Fruit fly (Drosophila melanogaster): ENCODE results near the gene Lk.
A peak's percentile ranks its signal among the peaks of the same experiment; 100 is the strongest.

Gene Lk

dm6 chr3L:14550839-14551415, 9.6 kb downstream of the Lk start, which contains the start of gene Gbs-70E (continued):
- peak; percentile 67 for TF ChIP-seq CG30431 (GFP tag; optimal IDR thresholded peaks at IDR 0.05)
- TF ChIP-seq tup (GFP tag; optimal IDR thresholded peaks at IDR 0.05), result peak; percentile 27
- peak; percentile 70; the same call in 2 of the 3 replicates for TF ChIP-seq CG6175 (GFP tag; IDR thresholded peaks at IDR 0.05)
- peak; percentile 78 for TF ChIP-seq CG1647 (GFP tag; optimal IDR thresholded peaks at IDR 0.05)
- peak; percentile 86 for TF ChIP-seq disco-r (GFP tag; optimal IDR thresholded peaks at IDR 0.05)
- TF ChIP-seq CG7271 (tag; optimal IDR thresholded peaks at IDR 0.05), result peak; percentile 75
- peak; percentile 84; the same call in 1 of the 2 replicates for TF ChIP-seq CG14667 (GFP tag; IDR thresholded peaks at IDR 0.05)
- TF ChIP-seq CG18619 (GFP tag; optimal IDR thresholded peaks at IDR 0.05), result peak; percentile 90
- TF ChIP-seq da (GFP tag; optimal IDR thresholded peaks at IDR 0.05), result peak; percentile 85
- TF ChIP-seq gcm (GFP tag; optimal IDR thresholded peaks at IDR 0.05), result peak; percentile 94
- no peak for TF ChIP-seq CG7963 (GFP tag; IDR thresholded peaks at IDR 0.05; ENCODE audit: partially characterized antibody)
- peak; percentile 73 for TF ChIP-seq p53 (GFP tag; optimal IDR thresholded peaks at IDR 0.05)
- peak; percentile 63; the same call in 1 of the 2 replicates for TF ChIP-seq ham (GFP tag; IDR thresholded peaks at IDR 0.05)
- peak; percentile 83 for TF ChIP-seq chn (GFP tag; optimal IDR thresholded peaks at IDR 0.05)
- TF ChIP-seq grn (GFP tag; optimal IDR thresholded peaks at IDR 0.05), result peak; percentile 66
- peak; percentile 89 to 93 for TF ChIP-seq chif (GFP tag; optimal IDR thresholded peaks at IDR 0.05)
- TF ChIP-seq Blimp-1 (GFP tag; optimal IDR thresholded peaks at IDR 0.05), result peak; percentile 85
- TF ChIP-seq caup (GFP tag; optimal IDR thresholded peaks at IDR 0.05; ENCODE audit: severe bottlenecking), result peak; percentile 87
- TF ChIP-seq E2f1 (GFP tag; IDR thresholded peaks at IDR 0.05), result peak; percentile 92
- peak; percentile 39 for TF ChIP-seq fd102C (GFP tag; optimal IDR thresholded peaks at IDR 0.05)
- peak; percentile 76 for TF ChIP-seq Neu2 (GFP tag; optimal IDR thresholded peaks at IDR 0.05; ENCODE audit: borderline replicate concordance)
- peak; percentile 79 for TF ChIP-seq CG5245 (GFP tag; optimal IDR thresholded peaks at IDR 0.05)
- peak; percentile 89 for TF ChIP-seq trem (tag; optimal IDR thresholded peaks at IDR 0.05)
- TF ChIP-seq H15 (GFP tag; IDR thresholded peaks at IDR 0.05), result peak; percentile 82
- TF ChIP-seq zf30C (GFP tag; optimal IDR thresholded peaks at IDR 0.05), result no peak
- no peak for TF ChIP-seq Doc3 (GFP tag; IDR thresholded peaks at IDR 0.05; ENCODE audit: partially characterized antibody)
- TF ChIP-seq CG15601 (tag; optimal IDR thresholded peaks at IDR 0.05), result peak; percentile 90
- TF ChIP-seq CG11085 (GFP tag; IDR thresholded peaks at IDR 0.05), result peak; percentile 74
- TF ChIP-seq E2f2 (GFP tag; IDR thresholded peaks at IDR 0.05), result peak; percentile 77
- TF ChIP-seq CG17802 (tag; optimal IDR thresholded peaks at IDR 0.05), result peak; percentile 17
- TF ChIP-seq HmgD (GFP tag; optimal IDR thresholded peaks at IDR 0.05), result peak; percentile 24
- TF ChIP-seq bigmax (GFP tag; optimal IDR thresholded peaks at IDR 0.05), result no peak
- peak; percentile 79 for TF ChIP-seq CG6813 (GFP tag; optimal IDR thresholded peaks at IDR 0.05)
- TF ChIP-seq Rx (GFP tag; IDR thresholded peaks at IDR 0.05), result no peak
- TF ChIP-seq Atf3 (GFP tag; optimal IDR thresholded peaks at IDR 0.05), result peak; percentile 84
- TF ChIP-seq Max (GFP tag; optimal IDR thresholded peaks at IDR 0.05), result peak; percentile 82
- TF ChIP-seq sc (optimal IDR thresholded peaks at IDR 0.05), result no peak
- TF ChIP-seq sc (GFP tag; optimal IDR thresholded peaks at IDR 0.05), result peak; percentile 85
- TF ChIP-seq CG3847 (GFP tag; IDR thresholded peaks at IDR 0.05), result peak; percentile 90
- peak; percentile 94 for TF ChIP-seq dpn (GFP tag; optimal IDR thresholded peaks at IDR 0.05)
- peak; percentile 86 for TF ChIP-seq CG9437 (GFP tag; optimal IDR thresholded peaks at IDR 0.05)
- peak; percentile 97 for TF ChIP-seq Med (GFP tag)
- TF ChIP-seq CG12391 (tag; optimal IDR thresholded peaks at IDR 0.05), result peak; percentile 96
- peak; percentile 85 for TF ChIP-seq HLH54F (GFP tag; optimal IDR thresholded peaks at IDR 0.05)
- peak; percentile 86 for TF ChIP-seq Abd-B (GFP tag; optimal IDR thresholded peaks at IDR 0.05)
- peak; percentile 88 for TF ChIP-seq pnt (GFP tag; optimal IDR thresholded peaks at IDR 0.05)
- peak; percentile 97 for TF ChIP-seq CG2712 (tag; optimal IDR thresholded peaks at IDR 0.05)
- TF ChIP-seq unpg (GFP tag; optimal IDR thresholded peaks at IDR 0.05), result peak; percentile 94
- peak; percentile 94 for TF ChIP-seq CG2120 (GFP tag; optimal IDR thresholded peaks at IDR 0.05)
- peak; percentile 88 for TF ChIP-seq CG1529 (GFP tag; optimal IDR thresholded peaks at IDR 0.05)
